Fruit fly (Drosophila melanogaster): ENCODE results near the gene CG7326.

Gene CG7326

dm6 chrX:18869489-18870132 is 6.0 kb upstream of the CG7326 start (continued):
- 0 out of 2 replicates have a peak, but pooled peaks have one; percentile 25 for TF ChIP-seq wdn (GFP tag; IDR thresholded peaks at IDR 0.05)
- peak; percentile 65 for TF ChIP-seq dmrt99B (tag; optimal IDR thresholded peaks at IDR 0.05)
- no peak for TF ChIP-seq CG10565 (GFP tag; optimal IDR thresholded peaks at IDR 0.05)
- TF ChIP-seq pzg (GFP tag; optimal IDR thresholded peaks at IDR 0.05), result no peak
- 0 out of 3 replicates have a peak, but pooled peaks have one; percentile 26 for TF ChIP-seq CG7357 (GFP tag; IDR thresholded peaks at IDR 0.05)
- TF ChIP-seq cwo (GFP tag; optimal IDR thresholded peaks at IDR 0.05), result peak; percentile 15
- TF ChIP-seq sens-2 (GFP tag; IDR thresholded peaks at IDR 0.05), result no peak; the same call in 1 of the 2 replicates
- no peak for TF ChIP-seq btn (GFP tag; optimal IDR thresholded peaks at IDR 0.05)
- peak; percentile 63; the same call in 1 of the 2 replicates for TF ChIP-seq ranshi (GFP tag; IDR thresholded peaks at IDR 0.05)
- TF ChIP-seq lmd (GFP tag; IDR thresholded peaks at IDR 0.05), result peak; percentile 67
- peak; percentile 46 for TF ChIP-seq pb (GFP tag; optimal IDR thresholded peaks at IDR 0.05)
- TF ChIP-seq ATbp (GFP tag; optimal IDR thresholded peaks at IDR 0.05), result peak; percentile 6
- TF ChIP-seq Dip2 (GFP tag; IDR thresholded peaks at IDR 0.05), result no peak
- TF ChIP-seq CoRest (tag; optimal IDR thresholded peaks at IDR 0.05), result peak; percentile 39
- TF ChIP-seq trem (tag; optimal IDR thresholded peaks at IDR 0.05), result no peak
- no peak for TF ChIP-seq BEAF-32 (GFP tag; optimal IDR thresholded peaks at IDR 0.05)
- no peak for TF ChIP-seq Spps (tag; optimal IDR thresholded peaks at IDR 0.05)
- peak; percentile 42 for TF ChIP-seq Camta (GFP tag; optimal IDR thresholded peaks at IDR 0.05)
- TF ChIP-seq CG4424 (GFP tag; optimal IDR thresholded peaks at IDR 0.05), result peak; percentile 19
- TF ChIP-seq CG8089 (GFP tag; optimal IDR thresholded peaks at IDR 0.05), result peak; percentile 4
- peak; percentile 50 for TF ChIP-seq fd96Cb (tag; optimal IDR thresholded peaks at IDR 0.05)
- peak; percentile 14 for TF ChIP-seq CG6654 (GFP tag; optimal IDR thresholded peaks at IDR 0.05)
- TF ChIP-seq Optix (GFP tag; IDR thresholded peaks at IDR 0.05), result 0 out of 3 replicates have a peak, but pooled peaks have one; percentile 38
- TF ChIP-seq CG6175 (GFP tag; IDR thresholded peaks at IDR 0.05), result no peak
- peak; percentile 68; the same call in 2 of the 3 replicates for TF ChIP-seq ase (GFP tag; IDR thresholded peaks at IDR 0.05)
- TF ChIP-seq CG1233 (GFP tag; optimal IDR thresholded peaks at IDR 0.05), result peak; percentile 33
- TF ChIP-seq BtbVII (GFP tag; optimal IDR thresholded peaks at IDR 0.05), result peak; percentile 37
- TF ChIP-seq E2f1 (GFP tag; IDR thresholded peaks at IDR 0.05), result peak; percentile 41; the same call in 1 of the 2 replicates
- no peak for TF ChIP-seq bigmax (GFP tag; optimal IDR thresholded peaks at IDR 0.05)
- no peak for TF ChIP-seq Mad (GFP tag; optimal IDR thresholded peaks at IDR 0.05)
- TF ChIP-seq Chrac-16 (GFP tag; optimal IDR thresholded peaks at IDR 0.05), result peak; percentile 17
- peak in 1 of 2 experiments; percentile 35 for TF ChIP-seq Eip74EF (GFP tag; optimal IDR thresholded peaks at IDR 0.05)
- peak; percentile 65; the same call in 1 of the 2 replicates for TF ChIP-seq chm (GFP tag; IDR thresholded peaks at IDR 0.05)
- no peak for TF ChIP-seq unc-4 (GFP tag; IDR thresholded peaks at IDR 0.05; ENCODE audit: partially characterized antibody)
- TF ChIP-seq HLH54F (GFP tag; optimal IDR thresholded peaks at IDR 0.05), result peak; percentile 7
- TF ChIP-seq tgo (GFP tag; IDR thresholded peaks at IDR 0.05), result peak; percentile 66
- peak; percentile 64; the same call in 2 of the 3 replicates for TF ChIP-seq sr (GFP tag; IDR thresholded peaks at IDR 0.05)
- peak; percentile 67 for TF ChIP-seq Drgx (GFP tag; IDR thresholded peaks at IDR 0.05)

- TF ChIP-seq CG18764 (GFP tag; optimal IDR thresholded peaks at IDR 0.05), result no peak
- TF ChIP-seq emc (GFP tag; optimal IDR thresholded peaks at IDR 0.05), result no peak
- no peak for TF ChIP-seq scrt (GFP tag; optimal IDR thresholded peaks at IDR 0.05)
- TF ChIP-seq BEAF-32 (GFP tag; optimal IDR thresholded peaks at IDR 0.05), result peak; percentile 8
- no peak for TF ChIP-seq Myb (GFP tag; optimal IDR thresholded peaks at IDR 0.05)
- no peak for TF ChIP-seq slbo (GFP tag; IDR thresholded peaks at IDR 0.05)
- no peak for TF ChIP-seq ssp (GFP tag; IDR thresholded peaks at IDR 0.05)
- TF ChIP-seq grau (tag; optimal IDR thresholded peaks at IDR 0.05), result no peak
- TF ChIP-seq Vsx1 (GFP tag; optimal IDR thresholded peaks at IDR 0.05), result no peak
- TF ChIP-seq unc-4 (GFP tag; IDR thresholded peaks at IDR 0.05; ENCODE audit: partially characterized antibody), result no peak
- TF ChIP-seq disco-r (GFP tag; optimal IDR thresholded peaks at IDR 0.05), result no peak
- TF ChIP-seq MTF-1 (GFP tag; optimal IDR thresholded peaks at IDR 0.05; ENCODE audit: borderline replicate concordance), result no peak
- TF ChIP-seq TFAM (GFP tag; optimal IDR thresholded peaks at IDR 0.05), result no peak
- TF ChIP-seq bbx (GFP tag; IDR thresholded peaks at IDR 0.05; ENCODE audit: partially characterized antibody), result no peak
- TF ChIP-seq Ets65A (GFP tag), result peak; percentile 17
- peak; percentile 60 for TF ChIP-seq sens (GFP tag)
Measured at dm6 chrX:18868142-18868541, 4.6 kb upstream of the CG7326 start.
